Fruit fly (Drosophila melanogaster): ENCODE results near the gene eIF3a.

dm6 chr3R:4433441-4434077 is at the start of gene eIF3a, which contains the start of gene CG1074:
- peak in 1 of 2 experiments; percentile 45 for TF ChIP-seq CTCF (optimal IDR thresholded peaks at IDR 0.05)
- no peak for TF ChIP-seq CG8478 (optimal IDR thresholded peaks at IDR 0.05)

Measured in S2 (cell line).